Fruit fly (Drosophila melanogaster): ENCODE measurements around the gene PolD1.

Gene PolD1

DNA sequence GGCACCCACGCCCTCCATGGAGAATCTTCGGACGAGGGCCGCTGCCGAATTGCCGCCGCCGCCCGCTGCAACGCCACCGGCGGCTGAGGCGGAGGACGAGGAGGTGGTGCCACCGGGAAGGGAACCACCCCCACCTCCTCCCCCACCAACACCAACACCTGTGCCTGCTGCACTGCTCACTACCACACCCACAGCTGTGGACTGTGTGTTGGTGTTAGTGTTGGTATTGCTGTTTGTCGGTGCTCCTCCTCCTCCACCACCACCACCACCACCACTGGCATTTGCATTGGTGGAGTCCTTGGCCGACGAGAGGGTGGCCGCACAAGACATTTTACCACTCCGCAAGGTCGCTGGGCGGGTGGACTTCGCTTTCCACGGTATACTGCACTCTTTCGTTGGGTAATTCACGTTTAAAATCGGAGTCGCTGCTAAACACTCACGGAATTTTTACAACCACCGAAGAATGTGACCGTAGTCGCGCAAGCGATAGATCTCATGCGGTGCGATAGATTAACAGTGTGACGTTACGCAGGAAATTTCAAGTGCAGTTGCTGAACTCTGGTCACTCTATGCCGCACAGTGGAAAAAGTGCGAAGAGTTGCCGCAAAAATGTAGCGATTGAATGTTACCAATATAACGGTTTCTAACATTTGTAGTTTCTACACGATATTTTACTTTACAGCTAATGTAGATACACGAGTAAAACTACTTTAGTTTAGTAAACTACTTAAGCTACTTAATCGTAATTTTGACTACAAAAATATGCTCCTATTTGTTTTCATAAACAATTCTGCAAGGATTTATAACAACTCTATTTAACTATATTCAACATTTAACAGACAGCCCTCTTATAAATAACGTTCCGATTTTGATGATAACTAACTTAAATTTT, 23.9 kb upstream of the PolD1 start, which contains the start of gene mib1:
Gene mib1, minus strand, starts transcription at position 494 of the 892 bp plus-strand sequence.
- TF ChIP-seq Max (GFP tag; optimal IDR thresholded peaks at IDR 0.05): no peak
- TF ChIP-seq nmo (GFP tag; optimal IDR thresholded peaks at IDR 0.05): peak; percentile 90
- TF ChIP-seq HmgZ (tag; optimal IDR thresholded peaks at IDR 0.05): peak; percentile 89
- peak; percentile 6 for TF ChIP-seq CG17385 (GFP tag; optimal IDR thresholded peaks at IDR 0.05)
- no peak for TF ChIP-seq Drgx (GFP tag; IDR thresholded peaks at IDR 0.05)
- 0 out of 3 replicates have a peak, but pooled peaks have one; percentile 5 for TF ChIP-seq Dbx (GFP tag; IDR thresholded peaks at IDR 0.05)
- peak in 1 of 3 experiments; percentile 80 for TF ChIP-seq Stat92E (GFP tag; optimal IDR thresholded peaks at IDR 0.05)
- peak; percentile 81 for TF ChIP-seq sna (GFP tag; IDR thresholded peaks at IDR 0.05; ENCODE audit: partially characterized antibody)
- TF ChIP-seq Dad (GFP tag; optimal IDR thresholded peaks at IDR 0.05): peak; percentile 42
- TF ChIP-seq trh (GFP tag; optimal IDR thresholded peaks at IDR 0.05): no peak
- no peak for TF ChIP-seq CG6813 (GFP tag; optimal IDR thresholded peaks at IDR 0.05)
- TF ChIP-seq peb (GFP tag; IDR thresholded peaks at IDR 0.05): no peak
- peak; percentile 75 for TF ChIP-seq sug (tag; optimal IDR thresholded peaks at IDR 0.05)
- 0 out of 3 replicates have a peak, but pooled peaks have one; percentile 35 for TF ChIP-seq so (GFP tag; IDR thresholded peaks at IDR 0.05)
- no peak for TF ChIP-seq ERR (GFP tag; optimal IDR thresholded peaks at IDR 0.05)
- peak; percentile 18 for TF ChIP-seq CG4854 (GFP tag; optimal IDR thresholded peaks at IDR 0.05)
- no peak for TF ChIP-seq CG15479 (GFP tag; optimal IDR thresholded peaks at IDR 0.05)
- TF ChIP-seq fd64A (GFP tag; optimal IDR thresholded peaks at IDR 0.05): no peak
- TF ChIP-seq amos (GFP tag; IDR thresholded peaks at IDR 0.05; ENCODE audit: partially characterized antibody): peak; percentile 93
- peak; percentile 23; the same call in 1 of the 2 replicates for TF ChIP-seq E2f2 (GFP tag; IDR thresholded peaks at IDR 0.05)
- peak; percentile 98 for TF ChIP-seq cg (GFP tag; optimal IDR thresholded peaks at IDR 0.05)
- peak; percentile 91 for TF ChIP-seq YL-1 (GFP tag; optimal IDR thresholded peaks at IDR 0.05)
- TF ChIP-seq CG9727 (GFP tag; optimal IDR thresholded peaks at IDR 0.05): no peak
- 0 out of 3 replicates have a peak, but pooled peaks have one; percentile 8 for TF ChIP-seq gce (GFP tag; IDR thresholded peaks at IDR 0.05)
- no peak for TF ChIP-seq Side (GFP tag; optimal IDR thresholded peaks at IDR 0.05)
- TF ChIP-seq Usf (GFP tag; optimal IDR thresholded peaks at IDR 0.05): no peak
- TF ChIP-seq CG5953 (GFP tag; IDR thresholded peaks at IDR 0.05): no peak
- no peak for TF ChIP-seq yki (optimal IDR thresholded peaks at IDR 0.05)
- peak in 1 of 2 experiments; percentile 19 for TF ChIP-seq insv (GFP tag; optimal IDR thresholded peaks at IDR 0.05)
- peak; percentile 91 for TF ChIP-seq Med (GFP tag)
- no peak for TF ChIP-seq CG11085 (GFP tag; IDR thresholded peaks at IDR 0.05)
- TF ChIP-seq gem (tag; optimal IDR thresholded peaks at IDR 0.05): peak; percentile 24
- peak; percentile 40 for TF ChIP-seq PHDP (tag; optimal IDR thresholded peaks at IDR 0.05)
- peak; percentile 15 for TF ChIP-seq CG4328 (GFP tag; optimal IDR thresholded peaks at IDR 0.05)
- peak; percentile 81 for TF ChIP-seq HLHmδ (GFP tag; optimal IDR thresholded peaks at IDR 0.05)
- TF ChIP-seq knrl (GFP tag; IDR thresholded peaks at IDR 0.05; ENCODE audit: partially characterized antibody): peak; percentile 89
- TF ChIP-seq CG1529 (GFP tag; optimal IDR thresholded peaks at IDR 0.05): no peak
- TF ChIP-seq caup (GFP tag; optimal IDR thresholded peaks at IDR 0.05; ENCODE audit: severe bottlenecking): peak; percentile 33
- TF ChIP-seq emc (GFP tag; optimal IDR thresholded peaks at IDR 0.05): peak; percentile 26
- no peak for TF ChIP-seq C15 (GFP tag; IDR thresholded peaks at IDR 0.05)
- peak; percentile 45 for TF ChIP-seq CG13296 (GFP tag; optimal IDR thresholded peaks at IDR 0.05)
- peak; percentile 78 for TF ChIP-seq Rfx (GFP tag; IDR thresholded peaks at IDR 0.05)
- TF ChIP-seq CG30403 (GFP tag; optimal IDR thresholded peaks at IDR 0.05): peak; percentile 5
- TF ChIP-seq zfh1 (GFP tag; IDR thresholded peaks at IDR 0.05): peak; percentile 35; the same call in 2 of the 3 replicates
- no peak for TF ChIP-seq gcm2 (GFP tag; optimal IDR thresholded peaks at IDR 0.05)
- TF ChIP-seq CG8478 (optimal IDR thresholded peaks at IDR 0.05): peak; percentile 84
- TF ChIP-seq exex (tag; optimal IDR thresholded peaks at IDR 0.05): no peak
- peak; percentile 53 for TF ChIP-seq NfI (GFP tag; optimal IDR thresholded peaks at IDR 0.05)
- peak; percentile 59 for TF ChIP-seq HmgD (GFP tag; optimal IDR thresholded peaks at IDR 0.05)
